Worm (Caenorhabditis elegans): ENCODE measurements around the gene BE10.1.
A peak's percentile ranks its signal among the peaks of the same experiment; 100 is the strongest.

Gene BE10.1

DNA sequence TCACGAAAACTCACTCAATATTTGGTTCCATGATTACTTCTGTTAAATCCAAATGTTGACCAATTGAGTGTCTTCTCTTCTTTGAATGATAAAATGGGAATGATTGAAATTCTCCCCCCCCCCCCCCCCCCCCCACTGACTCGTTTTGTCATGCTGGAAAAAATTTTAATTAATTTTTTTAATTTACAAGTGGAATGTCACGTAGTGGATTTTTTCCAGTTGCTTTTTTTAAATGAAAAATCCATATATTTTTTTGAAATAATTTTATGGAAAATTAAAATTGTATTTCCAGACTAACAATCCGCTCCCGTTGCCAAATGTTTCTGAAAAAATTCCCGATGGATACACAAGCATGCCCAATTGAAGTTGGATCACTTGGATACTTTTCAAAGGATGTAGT is at the start of gene BE10.1:
Gene BE10.1 (minus strand): TSS at position 101 of the 400 bp plus-strand sequence.
- no peak for TF ChIP-seq cog-1 (tag; optimal IDR thresholded peaks at IDR 0.05)
- no peak for TF ChIP-seq T22C8.4 (GFP tag; IDR thresholded peaks at IDR 0.05)
- TF ChIP-seq ref-1 (GFP tag; conservative IDR thresholded peaks at IDR 0.05): no peak
- TF ChIP-seq tab-1 (GFP tag; IDR thresholded peaks at IDR 0.05): no peak
- no peak for TF ChIP-seq klf-2 (GFP tag; conservative IDR thresholded peaks at IDR 0.05)
- no peak for TF ChIP-seq ztf-23 (GFP tag; IDR thresholded peaks at IDR 0.05)
- no peak for TF ChIP-seq flt-1 (GFP tag; IDR thresholded peaks at IDR 0.05)
- no peak for TF ChIP-seq med-1 (GFP tag; optimal IDR thresholded peaks at IDR 0.05; ENCODE audit: insufficient read depth)
- no peak for TF ChIP-seq ztf-29 (GFP tag; IDR thresholded peaks at IDR 0.05)

ce11 chrIII:12838913-12839366 is 49.6 kb upstream of the BE10.1 start, which contains the start of gene Y37D8A.4:
Gene Y37D8A.4 (minus strand): TSS chrIII:12838963.
- TF ChIP-seq klf-2 (GFP tag; conservative IDR thresholded peaks at IDR 0.05) (no peak), tab-1 (GFP tag; IDR thresholded peaks at IDR 0.05) (no peak), cog-1 (tag; optimal IDR thresholded peaks at IDR 0.05) (no peak), ztf-23 (GFP tag; IDR thresholded peaks at IDR 0.05) (no peak), T22C8.4 (GFP tag; IDR thresholded peaks at IDR 0.05) (no peak), ref-1 (GFP tag; conservative IDR thresholded peaks at IDR 0.05) (no peak), ztf-29 (GFP tag; IDR thresholded peaks at IDR 0.05) (no peak), med-1 (GFP tag; optimal IDR thresholded peaks at IDR 0.05; ENCODE audit: insufficient read depth) (no peak), flt-1 (GFP tag; IDR thresholded peaks at IDR 0.05) (no peak)

DNA sequence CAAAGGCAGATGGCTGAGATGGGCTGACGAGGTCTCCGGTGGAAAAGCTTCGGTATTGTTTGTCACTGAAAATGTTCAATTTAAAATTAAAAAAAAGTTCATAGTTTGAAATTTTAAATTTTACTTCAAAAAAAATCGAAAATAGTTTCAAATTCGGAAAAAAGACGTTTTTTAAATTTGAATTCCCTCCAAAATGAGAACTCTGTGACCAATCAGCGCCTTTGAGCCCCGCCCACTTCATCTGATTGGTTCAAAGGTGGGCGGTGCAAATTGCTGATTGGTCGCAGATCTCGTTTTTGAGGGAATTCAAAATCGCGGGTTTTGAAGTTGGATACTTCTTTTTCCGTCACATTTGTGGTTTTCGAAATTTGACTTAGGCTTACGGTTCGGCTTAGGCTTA is 49.0 kb upstream of the BE10.1 start:
- TF ChIP-seq klf-2 (GFP tag; conservative IDR thresholded peaks at IDR 0.05) (no peak), ztf-23 (GFP tag; IDR thresholded peaks at IDR 0.05) (no peak), tab-1 (GFP tag; IDR thresholded peaks at IDR 0.05) (no peak), cog-1 (tag; optimal IDR thresholded peaks at IDR 0.05) (no peak), T22C8.4 (GFP tag; IDR thresholded peaks at IDR 0.05) (no peak), med-1 (GFP tag; optimal IDR thresholded peaks at IDR 0.05; ENCODE audit: insufficient read depth) (no peak), ztf-29 (GFP tag; IDR thresholded peaks at IDR 0.05) (no peak), flt-1 (GFP tag; IDR thresholded peaks at IDR 0.05) (no peak), ref-1 (GFP tag; conservative IDR thresholded peaks at IDR 0.05) (no peak)

DNA sequence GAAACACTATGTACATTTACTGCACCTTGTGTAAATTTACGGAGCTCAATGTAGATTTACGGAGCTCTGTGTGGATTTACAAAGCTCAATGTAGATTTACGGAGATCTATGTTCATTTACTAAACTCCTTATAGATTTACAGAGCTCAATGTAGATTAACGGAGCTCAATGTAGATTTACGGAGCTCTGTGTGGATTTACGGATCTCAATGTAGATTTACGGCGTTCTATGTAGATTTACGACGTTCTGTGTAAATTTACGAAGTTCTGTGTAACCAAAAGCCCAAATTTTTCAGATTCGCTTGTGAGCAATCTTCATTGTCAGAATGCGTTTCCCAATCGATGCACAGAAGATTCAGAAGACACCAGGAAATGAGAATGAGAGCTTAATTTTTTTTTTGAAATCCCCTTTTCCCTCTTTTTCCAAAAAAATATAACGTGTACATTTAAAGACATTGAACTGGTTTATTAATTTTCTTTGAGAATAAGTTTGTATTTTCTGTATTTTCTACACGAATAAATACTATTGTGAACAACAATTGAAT is 47.5 kb upstream of the BE10.1 start:
- TF ChIP-seq ref-1 (GFP tag; conservative IDR thresholded peaks at IDR 0.05) (no peak), med-1 (GFP tag; optimal IDR thresholded peaks at IDR 0.05; ENCODE audit: insufficient read depth) (no peak), klf-2 (GFP tag; conservative IDR thresholded peaks at IDR 0.05) (no peak), ztf-23 (GFP tag; IDR thresholded peaks at IDR 0.05) (no peak), cog-1 (tag; optimal IDR thresholded peaks at IDR 0.05) (no peak), T22C8.4 (GFP tag; IDR thresholded peaks at IDR 0.05) (no peak)

DNA sequence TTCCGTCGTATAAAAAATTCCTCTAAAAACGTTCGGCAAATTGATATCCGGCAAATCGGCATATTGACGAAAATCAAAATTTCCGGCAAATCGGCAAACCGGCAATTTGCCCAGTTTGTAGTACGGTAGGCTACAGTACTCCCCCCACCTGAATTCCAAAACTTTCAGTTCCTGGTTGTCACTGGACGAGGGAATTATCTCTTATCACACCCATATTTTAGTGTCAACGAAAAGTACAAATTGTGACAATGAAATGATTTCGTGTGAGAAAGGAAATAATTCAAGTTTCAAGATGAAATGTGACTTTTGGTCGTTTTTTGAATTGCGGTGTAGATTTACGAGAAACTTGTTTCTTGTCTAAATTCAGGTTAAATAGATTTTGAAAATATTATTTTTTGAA is 43.8 kb upstream of the BE10.1 start:
- TF ChIP-seq cog-1 (tag; optimal IDR thresholded peaks at IDR 0.05) (no peak), T22C8.4 (GFP tag; IDR thresholded peaks at IDR 0.05) (no peak), klf-2 (GFP tag; conservative IDR thresholded peaks at IDR 0.05) (no peak), ztf-29 (GFP tag; IDR thresholded peaks at IDR 0.05) (no peak), med-1 (GFP tag; optimal IDR thresholded peaks at IDR 0.05; ENCODE audit: insufficient read depth) (no peak), ref-1 (GFP tag; conservative IDR thresholded peaks at IDR 0.05) (no peak), tab-1 (GFP tag; IDR thresholded peaks at IDR 0.05) (no peak), flt-1 (GFP tag; IDR thresholded peaks at IDR 0.05) (no peak), ztf-23 (GFP tag; IDR thresholded peaks at IDR 0.05) (no peak)

DNA sequence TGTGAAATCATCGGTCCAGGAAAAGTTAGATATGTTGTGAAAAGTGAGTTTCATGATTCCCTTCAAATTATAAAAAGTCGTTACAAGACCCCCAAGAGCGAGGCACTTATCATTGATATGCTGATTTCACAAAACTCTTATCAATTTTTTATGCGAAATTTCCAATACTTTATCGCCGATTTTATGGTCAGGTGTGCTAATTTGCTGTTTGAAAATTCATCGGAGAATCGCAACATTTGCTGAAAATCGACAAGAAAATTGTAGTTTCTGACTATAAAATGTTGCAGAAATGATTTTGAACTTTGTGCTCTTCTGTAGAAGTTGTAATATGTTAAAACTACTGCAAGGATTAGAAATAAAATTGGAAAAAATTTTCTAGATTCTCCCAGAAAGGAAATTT is 42.4 kb upstream of the BE10.1 start:
- TF ChIP-seq ztf-29 (GFP tag; IDR thresholded peaks at IDR 0.05): no peak
- no peak for TF ChIP-seq med-1 (GFP tag; optimal IDR thresholded peaks at IDR 0.05; ENCODE audit: insufficient read depth)
- TF ChIP-seq tab-1 (GFP tag; IDR thresholded peaks at IDR 0.05): no peak
- no peak for TF ChIP-seq ref-1 (GFP tag; conservative IDR thresholded peaks at IDR 0.05)
- TF ChIP-seq klf-2 (GFP tag; conservative IDR thresholded peaks at IDR 0.05): no peak
- TF ChIP-seq cog-1 (tag; optimal IDR thresholded peaks at IDR 0.05): no peak
- TF ChIP-seq T22C8.4 (GFP tag; IDR thresholded peaks at IDR 0.05): no peak
- TF ChIP-seq flt-1 (GFP tag; IDR thresholded peaks at IDR 0.05): no peak
- no peak for TF ChIP-seq ztf-23 (GFP tag; IDR thresholded peaks at IDR 0.05)

ce11 chrIII:12829068-12829467 is 39.7 kb upstream of the BE10.1 start, which contains the start of gene Y37D8A.3:
Gene Y37D8A.3 (plus strand): TSS chrIII:12829368.
- TF ChIP-seq klf-2 (GFP tag; conservative IDR thresholded peaks at IDR 0.05): no peak
- TF ChIP-seq ref-1 (GFP tag; conservative IDR thresholded peaks at IDR 0.05): no peak
- TF ChIP-seq flt-1 (GFP tag; IDR thresholded peaks at IDR 0.05): no peak
- TF ChIP-seq ztf-23 (GFP tag; IDR thresholded peaks at IDR 0.05): no peak
- TF ChIP-seq tab-1 (GFP tag; IDR thresholded peaks at IDR 0.05): no peak
- no peak for TF ChIP-seq ztf-29 (GFP tag; IDR thresholded peaks at IDR 0.05)
- TF ChIP-seq med-1 (GFP tag; optimal IDR thresholded peaks at IDR 0.05; ENCODE audit: insufficient read depth): no peak
- no peak for TF ChIP-seq cog-1 (tag; optimal IDR thresholded peaks at IDR 0.05)
- no peak for TF ChIP-seq T22C8.4 (GFP tag; IDR thresholded peaks at IDR 0.05)

DNA sequence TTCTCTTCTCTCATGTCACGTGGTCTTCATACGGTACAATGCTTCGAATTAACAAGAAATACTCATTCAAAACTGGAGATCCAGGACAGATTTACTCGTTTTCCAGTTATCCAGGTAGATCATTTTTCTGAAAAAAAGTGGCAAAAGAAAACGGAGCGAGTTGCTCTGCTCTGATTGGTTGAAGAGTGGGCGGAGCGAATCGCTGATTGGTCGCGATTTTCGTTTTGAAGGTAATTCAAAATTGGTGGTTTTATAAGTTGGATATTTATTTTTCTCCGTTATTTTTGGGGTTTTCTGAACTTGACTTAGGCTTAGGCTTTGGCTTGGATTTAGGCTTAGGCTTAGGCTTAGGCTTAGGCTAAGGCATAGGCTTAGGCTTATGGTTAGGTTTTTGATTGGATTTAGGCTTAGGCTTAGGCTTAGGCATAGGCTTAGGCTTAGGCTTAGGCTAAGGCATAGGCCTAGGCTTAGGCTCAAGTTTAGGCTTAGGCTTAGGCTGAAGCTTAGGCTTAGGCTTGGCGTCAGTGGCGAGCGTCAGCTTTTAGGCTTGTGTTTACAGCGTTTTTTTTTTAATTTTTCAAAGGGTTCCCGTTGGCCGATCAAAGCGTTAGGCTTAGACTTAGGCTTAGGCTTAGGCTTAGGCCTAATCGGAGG is 33.4 kb upstream of the BE10.1 start:
- TF ChIP-seq ztf-29 (GFP tag; IDR thresholded peaks at IDR 0.05) (peak; percentile 32; the same call in 1 of the 2 replicates), med-1 (GFP tag; optimal IDR thresholded peaks at IDR 0.05; ENCODE audit: insufficient read depth) (no peak)

ce11 chrIII:12821331-12821730 is 32.0 kb upstream of the BE10.1 start:
- TF ChIP-seq flt-1 (GFP tag; IDR thresholded peaks at IDR 0.05) (no peak), med-1 (GFP tag; optimal IDR thresholded peaks at IDR 0.05; ENCODE audit: insufficient read depth) (no peak), cog-1 (tag; optimal IDR thresholded peaks at IDR 0.05) (no peak), T22C8.4 (GFP tag; IDR thresholded peaks at IDR 0.05) (no peak), ztf-29 (GFP tag; IDR thresholded peaks at IDR 0.05) (no peak), tab-1 (GFP tag; IDR thresholded peaks at IDR 0.05) (no peak), ztf-23 (GFP tag; IDR thresholded peaks at IDR 0.05) (no peak), ref-1 (GFP tag; conservative IDR thresholded peaks at IDR 0.05) (no peak), klf-2 (GFP tag; conservative IDR thresholded peaks at IDR 0.05) (no peak)
